Fruit fly (Drosophila melanogaster) whole organism, embryonic: Measurements from ENCODE around the gene Lamtor4.

ENCODE experiments used
- Blimp-1 ChIP-seq: fragments of 200-800 bp; sonication (Bioruptor generic); optimal IDR thresholded peaks from 3 replicates; lab custom pipeline; 2018; ENCODE audit warnings: missing biosample characterization, missing genetic modification characterization, mild to moderate bottlenecking, moderate library complexity, missing genetic modification reagents
- BtbVII ChIP-seq: fragments of 200-800 bp; sonication (Bioruptor generic); optimal IDR thresholded peaks from 3 replicates; lab custom pipeline; 2017; ENCODE audit warnings: missing biosample characterization, mild to moderate bottlenecking, missing genetic modification characterization
- CG11085 ChIP-seq: fragments of 200-800 bp; sonication (Bioruptor generic); IDR thresholded peaks from 2 replicates; pipeline ENCODE4 v1.3.6; 2022; ENCODE audit warnings: missing biosample characterization, missing genetic modification characterization
- CG12391 ChIP-seq: fragments of 200-800 bp; sonication (Bioruptor generic); optimal IDR thresholded peaks from 3 replicates; lab custom pipeline; 2018; ENCODE audit warnings: missing biosample characterization, mild to moderate bottlenecking, missing genetic modification characterization, moderate library complexity
- CG13424 ChIP-seq: fragments of 200-800 bp; sonication (Bioruptor generic); optimal IDR thresholded peaks from 2 replicates; lab custom pipeline; 2019; ENCODE audit warnings: missing biosample characterization, mild to moderate bottlenecking, missing genetic modification characterization, moderate library complexity
- CG13894 ChIP-seq: fragments of 200-800 bp; sonication (Bioruptor generic); optimal IDR thresholded peaks from 3 replicates; lab custom pipeline; 2018; ENCODE audit warnings: missing biosample characterization, mild to moderate bottlenecking, missing genetic modification characterization, moderate library complexity
- CG17385 ChIP-seq: fragments of 200-800 bp; sonication (Bioruptor generic); optimal IDR thresholded peaks from 3 replicates; lab custom pipeline; 2018; ENCODE audit warnings: missing biosample characterization, mild to moderate bottlenecking, missing genetic modification characterization
- CG18476 ChIP-seq: fragments of 200-800 bp; sonication (Bioruptor generic); optimal IDR thresholded peaks from 2 replicates; lab custom pipeline; 2016; ENCODE audit warnings: missing biosample characterization, mild to moderate bottlenecking, missing genetic modification characterization
- CG2116 ChIP-seq: fragments of 200-800 bp; sonication (Bioruptor generic); optimal IDR thresholded peaks from 3 replicates; lab custom pipeline; 2018; ENCODE audit warnings: missing biosample characterization, mild to moderate bottlenecking, missing genetic modification characterization
- CG2889 ChIP-seq: fragments of 200-800 bp; sonication (Bioruptor generic); IDR thresholded peaks from 3 replicates; pipeline ENCODE4 v1.3.6; 2022; ENCODE audit warnings: missing biosample characterization, missing genetic modification characterization
- CG30020 ChIP-seq: fragments of 200-800 bp; optimal IDR thresholded peaks from 2 replicates; lab custom pipeline; 2019; ENCODE audit warnings: missing biosample characterization, mild to moderate bottlenecking, missing genetic modification characterization, moderate library complexity
- CG31365 ChIP-seq: fragments of 200-800 bp; sonication (Bioruptor generic); optimal IDR thresholded peaks from 2 replicates; lab custom pipeline; 2018; ENCODE audit warnings: missing biosample characterization, mild to moderate bottlenecking, missing genetic modification characterization
- CG5245 ChIP-seq: fragments of 200-800 bp; sonication (Bioruptor generic); optimal IDR thresholded peaks from 3 replicates; lab custom pipeline; 2016; ENCODE audit warnings: missing biosample characterization, missing genetic modification characterization
- CG7745 ChIP-seq: fragments of 200-800 bp; sonication (Bioruptor generic); optimal IDR thresholded peaks from 2 replicates; lab custom pipeline; 2018; ENCODE audit warnings: missing biosample characterization, mild to moderate bottlenecking, missing genetic modification characterization, moderate library complexity
- CG9727 ChIP-seq: fragments of 200-800 bp; sonication (Bioruptor generic); optimal IDR thresholded peaks from 3 replicates; lab custom pipeline; 2017; ENCODE audit warnings: missing biosample characterization, mild to moderate bottlenecking, missing genetic modification characterization
- CG9876 ChIP-seq: fragments of 200-800 bp; sonication (Bioruptor generic); optimal IDR thresholded peaks from 2 replicates; lab custom pipeline; 2016; ENCODE audit warnings: missing biosample characterization, missing genetic modification characterization
- CTCF ChIP-seq: fragments of 200-800 bp; sonication (Bioruptor generic); optimal IDR thresholded peaks from 2 replicates; lab custom pipeline; 2017; ENCODE audit warnings: missing biosample characterization, mild to moderate bottlenecking, missing genetic modification characterization, moderate library complexity
- Chrac-16 ChIP-seq: fragments of 200-800 bp; sonication (Bioruptor generic); optimal IDR thresholded peaks from 3 replicates; lab custom pipeline; 2016; ENCODE audit warnings: missing biosample characterization, missing genetic modification characterization
- CkIIα-i1 ChIP-seq: fragments of 200-800 bp; sonication (Bioruptor generic); IDR thresholded peaks from 2 replicates; pipeline ENCODE4 v1.3.6; 2022; ENCODE audit warnings: missing biosample characterization, missing genetic modification characterization
- Deaf1 ChIP-seq: fragments of 200-800 bp; optimal IDR thresholded peaks from 3 replicates; lab custom pipeline; 2019; ENCODE audit warnings: missing biosample characterization, mild to moderate bottlenecking, missing genetic modification characterization, moderate library complexity
- Dek ChIP-seq: fragments of 200-800 bp; sonication (Bioruptor generic); optimal IDR thresholded peaks from 3 replicates; lab custom pipeline; 2019; ENCODE audit warnings: missing biosample characterization, mild to moderate bottlenecking, missing genetic modification characterization, moderate library complexity
- Dip3 ChIP-seq: fragments of 200-800 bp; sonication (Bioruptor generic); optimal IDR thresholded peaks from 3 replicates; lab custom pipeline; 2016; ENCODE audit warnings: missing biosample characterization, missing genetic modification characterization
- HLHmδ ChIP-seq: fragments of 200-800 bp; sonication (Bioruptor generic); optimal IDR thresholded peaks from 2 replicates; lab custom pipeline; 2018; ENCODE audit warnings: missing biosample characterization, mild to moderate bottlenecking, missing genetic modification characterization, moderate library complexity
- Hmr ChIP-seq: fragments of 200-800 bp; sonication (Bioruptor generic); optimal IDR thresholded peaks from 3 replicates; lab custom pipeline; 2017; ENCODE audit warnings: mild to moderate bottlenecking, missing biosample characterization, missing genetic modification reagents, missing genetic modification characterization
- Jarid2 ChIP-seq: fragments of 200-800 bp; sonication (Bioruptor generic); optimal IDR thresholded peaks from 3 replicates; lab custom pipeline; 2017; ENCODE audit warnings: mild to moderate bottlenecking, missing biosample characterization, missing genetic modification reagents, missing genetic modification characterization
- Lim3 ChIP-seq: fragments of 200-800 bp; sonication (Bioruptor generic); IDR thresholded peaks from 2 replicates; pipeline ENCODE4 v1.3.6; 2022; ENCODE audit warnings: missing biosample characterization, missing genetic modification characterization
- NC2β ChIP-seq: fragments of 200-800 bp; sonication (Bioruptor generic); optimal IDR thresholded peaks from 2 replicates; lab custom pipeline; 2016; ENCODE audit warnings: missing biosample characterization, missing genetic modification characterization
- Poxn ChIP-seq: fragments of 200-800 bp; sonication (Bioruptor generic); IDR thresholded peaks from 2 replicates; pipeline ENCODE4 v1.3.6; 2022; ENCODE audit warnings: missing biosample characterization, missing genetic modification characterization
- TFAM ChIP-seq: fragments of 200-800 bp; sonication (Bioruptor generic); optimal IDR thresholded peaks from 2 replicates; lab custom pipeline; 2017; ENCODE audit warnings: missing biosample characterization, missing genetic modification characterization, inconsistent platforms
- YL-1 ChIP-seq: fragments of 200-800 bp; sonication (Bioruptor generic); optimal IDR thresholded peaks from 3 replicates; lab custom pipeline; 2017; ENCODE audit warnings: missing biosample characterization, mild to moderate bottlenecking, missing genetic modification characterization
- ash1 ChIP-seq: fragments of 200-800 bp; sonication (Bioruptor generic); optimal IDR thresholded peaks from 2 replicates; lab custom pipeline; 2018; ENCODE audit warnings: missing biosample characterization, mild to moderate bottlenecking, missing genetic modification characterization
- bcd ChIP-seq: fragments of 200-800 bp; sonication (Bioruptor generic); optimal IDR thresholded peaks from 2 replicates; lab custom pipeline; 2017; ENCODE audit warnings: missing biosample characterization, mild to moderate bottlenecking, missing genetic modification characterization
- cad ChIP-seq: fragments of >200 bp; optimal IDR thresholded peaks from 2 replicates; lab custom pipeline; 2017; ENCODE audit warnings: missing biosample characterization, missing genetic modification characterization
- fru ChIP-seq: fragments of >200 bp; optimal IDR thresholded peaks from 2 replicates; lab custom pipeline; 2017
- gem ChIP-seq: fragments of 200-800 bp; sonication (Bioruptor generic); optimal IDR thresholded peaks from 2 replicates; lab custom pipeline; 2019; ENCODE audit warnings: missing biosample characterization, mild to moderate bottlenecking, missing genetic modification characterization, moderate library complexity
- gfzf ChIP-seq: fragments of 200-800 bp; sonication (Bioruptor generic); optimal IDR thresholded peaks from 2 replicates; lab custom pipeline; 2016; ENCODE audit warnings: missing biosample characterization, mild to moderate bottlenecking, missing genetic modification characterization, moderate library complexity
- gsb-n ChIP-seq: fragments of 200-800 bp; sonication (Bioruptor generic); optimal IDR thresholded peaks from 3 replicates; lab custom pipeline; 2018; ENCODE audit warnings: missing biosample characterization, mild to moderate bottlenecking, missing genetic modification characterization
- hbn ChIP-seq: fragments of 200-800 bp; sonication (Bioruptor generic); IDR thresholded peaks from 2 replicates; pipeline ENCODE4 v1.3.6; 2022; ENCODE audit warnings: missing biosample characterization, missing genetic modification characterization; ENCODE audit not compliant: partially characterized antibody
- jumu ChIP-seq: fragments of 200-800 bp; sonication (Bioruptor generic); optimal IDR thresholded peaks from 3 replicates; lab custom pipeline; 2016; ENCODE audit warnings: missing biosample characterization, missing genetic modification characterization
- ro ChIP-seq: fragments of 200-800 bp; sonication (Bioruptor generic); IDR thresholded peaks from 2 replicates; pipeline ENCODE4 v1.3.6; 2022; ENCODE audit warnings: missing biosample characterization, missing genetic modification characterization
- run ChIP-seq: fragments of 200-800 bp; sonication (Bioruptor generic); optimal IDR thresholded peaks from 3 replicates; lab custom pipeline; 2018; ENCODE audit warnings: missing biosample characterization, mild to moderate bottlenecking, missing genetic modification characterization
- shn ChIP-seq: fragments of 200-800 bp; sonication (Bioruptor generic); optimal IDR thresholded peaks from 3 replicates; lab custom pipeline; 2016; ENCODE audit warnings: missing biosample characterization, missing genetic modification characterization
- slbo ChIP-seq: fragments of 200-800 bp; sonication (Bioruptor generic); IDR thresholded peaks from 2 replicates; pipeline ENCODE4 v1.3.6; 2022; ENCODE audit warnings: missing biosample characterization, missing genetic modification characterization
- stwl ChIP-seq: fragments of 200-800 bp; sonication (Bioruptor generic); optimal IDR thresholded peaks from 3 replicates; lab custom pipeline; 2018; ENCODE audit warnings: missing biosample characterization, mild to moderate bottlenecking, missing genetic modification characterization, moderate library complexity
- sug ChIP-seq: fragments of 200-800 bp; optimal IDR thresholded peaks from 2 replicates; lab custom pipeline; 2019; ENCODE audit warnings: missing biosample characterization, mild to moderate bottlenecking, missing genetic modification characterization, moderate library complexity
- tin ChIP-seq: fragments of 200-800 bp; sonication (Bioruptor generic); optimal IDR thresholded peaks from 3 replicates; lab custom pipeline; 2016; ENCODE audit warnings: missing biosample characterization, missing genetic modification characterization
- z ChIP-seq: fragments of 200-800 bp; sonication (Bioruptor generic); IDR thresholded peaks from 3 replicates; pipeline ENCODE4 v1.3.6; 2022; ENCODE audit warnings: missing biosample characterization, missing genetic modification characterization
- zen ChIP-seq: fragments of 200-800 bp; sonication (Bioruptor generic); optimal IDR thresholded peaks from 3 replicates; lab custom pipeline; 2018; ENCODE audit warnings: missing biosample characterization, mild to moderate bottlenecking, missing genetic modification characterization, moderate library complexity

Gene Lamtor4

DNA sequence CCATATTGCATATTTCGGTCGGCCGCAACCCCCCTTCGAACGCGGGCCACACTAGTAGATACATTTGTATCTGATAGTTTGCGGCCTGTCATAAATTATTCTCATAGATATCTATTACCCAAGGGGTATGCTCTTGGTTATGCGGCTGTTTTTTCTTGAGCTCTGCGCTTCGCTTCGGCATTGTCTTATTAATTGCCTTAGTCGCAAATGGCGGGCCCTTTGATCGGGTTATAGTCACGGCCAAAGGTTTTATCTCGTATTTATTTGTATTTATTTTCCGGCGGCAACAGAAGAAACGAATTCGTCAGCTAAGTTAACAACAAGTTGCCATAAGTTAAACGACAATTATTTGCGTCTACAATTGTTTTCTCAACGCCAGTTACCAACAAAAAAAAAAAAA lies 40.7 kb upstream of the Lamtor4 start (continued):
- TF ChIP-seq Hmr (GFP tag; lab: Kevin White, UChicago) = peak; percentile 10

DNA sequence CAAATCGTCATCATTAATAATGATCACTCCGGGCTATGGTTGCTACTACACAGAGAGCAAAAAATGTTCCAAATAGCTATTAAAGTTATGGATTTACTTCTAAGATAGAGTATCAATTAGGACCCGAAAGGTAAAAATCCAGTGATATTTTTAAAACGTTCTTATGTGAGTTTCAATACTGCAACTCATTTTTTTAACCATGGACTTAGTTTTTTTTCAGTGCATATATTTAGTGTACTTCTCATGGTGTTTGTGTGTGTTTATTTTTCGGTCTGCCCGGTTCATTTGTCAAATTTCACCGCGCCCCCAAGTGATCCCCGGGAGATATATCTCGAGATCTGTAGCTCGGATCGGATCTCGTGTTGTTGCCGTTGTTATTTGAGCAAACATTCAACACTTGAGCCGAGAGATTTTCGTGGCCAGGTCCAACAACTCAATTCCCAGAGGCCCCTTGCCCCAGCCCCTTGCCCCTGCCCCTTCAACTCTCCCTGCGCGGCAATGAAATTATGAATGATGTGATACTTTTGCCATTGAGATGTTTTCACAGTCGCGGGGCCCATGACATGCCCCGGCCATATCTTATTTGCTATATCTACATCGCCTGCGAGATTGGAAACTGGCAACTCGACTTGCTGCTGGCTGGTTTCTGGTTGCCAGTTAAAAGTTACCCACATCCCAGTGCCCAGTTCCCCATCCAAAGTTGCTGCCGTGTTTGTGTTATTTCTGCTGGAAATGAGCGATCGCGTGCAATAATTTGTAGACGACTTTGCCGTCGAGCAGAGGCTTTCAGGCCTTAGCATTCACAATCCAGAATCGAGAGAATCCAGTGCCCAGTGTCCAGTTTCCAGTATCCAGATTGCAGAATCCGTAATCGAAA lies 34.0 kb upstream of the Lamtor4 start:
- TF ChIP-seq zen (tag; lab: Kevin White, UChicago) (peak; percentile 78), ash1 (GFP tag; lab: Kevin White, UChicago) (no peak), CG12391 (tag; lab: Kevin White, UChicago) (peak; percentile 85), BtbVII (no peak), gfzf (GFP tag; lab: Kevin White, UChicago) (no peak), gem (tag; lab: Kevin White, UChicago) (peak; percentile 81), YL-1 (GFP tag; lab: Kevin White, UChicago) (no peak), CkIIα-i1 (GFP tag; lab: Robert Waterston, UW) (no peak), run (tag; lab: Kevin White, UChicago) (no peak), CG31365 (tag; lab: Kevin White, UChicago) (no peak), NC2β (GFP tag; lab: Kevin White, UChicago) (peak; percentile 83), Jarid2 (GFP tag; lab: Kevin White, UChicago) (no peak), gsb-n (tag; lab: Kevin White, UChicago) (peak; percentile 61), jumu (GFP tag; lab: Kevin White, UChicago) (no peak), sug (tag; lab: Kevin White, UChicago) (no peak), slbo (peak; percentile 48), CG7745 (tag; lab: Kevin White, UChicago) (peak; percentile 57), Dip3 (GFP tag; lab: Kevin White, UChicago) (no peak), Deaf1 (tag; lab: Kevin White, UChicago) (peak; percentile 21), CG2116 (GFP tag; lab: Kevin White, UChicago) (no peak), CG9727 (GFP tag; lab: Kevin White, UChicago) (peak; percentile 85), CG13894 (tag; lab: Kevin White, UChicago) (peak; percentile 74), TFAM (peak; percentile 34), CG17385 (GFP tag; lab: Kevin White, UChicago) (peak; percentile 49), Blimp-1 (GFP tag; lab: Kevin White, UChicago) (peak; percentile 75), CG5245 (GFP tag; lab: Kevin White, UChicago) (peak; percentile 51), ro (GFP tag; lab: Robert Waterston, UW) (no peak), Chrac-16 (GFP tag; lab: Kevin White, UChicago) (peak; percentile 69), CG18476 (GFP tag; lab: Kevin White, UChicago) (peak; percentile 56), z (peak; percentile 75), HLHmδ (GFP tag; lab: Kevin White, UChicago) (no peak), Dek (tag; lab: Kevin White, UChicago) (no peak), cad (GFP tag; lab: Kevin White, UChicago) (no peak), stwl (tag; lab: Kevin White, UChicago) (peak; percentile 48), tin (GFP tag; lab: Kevin White, UChicago) (peak; percentile 69), CG9876 (GFP tag; lab: Kevin White, UChicago) (peak; percentile 27), fru (lab: Kevin White, UChicago) (no peak), shn (GFP tag; lab: Kevin White, UChicago) (peak; percentile 60), CTCF (no peak), CG13424 (tag; lab: Kevin White, UChicago) (peak; percentile 73), CG2889 (GFP tag; lab: Robert Waterston, UW) (no peak), CG11085 (GFP tag; lab: Robert Waterston, UW) (no peak), hbn (GFP tag; lab: Robert Waterston, UW) (no peak), Lim3 (no peak), Poxn (GFP tag; lab: Robert Waterston, UW) (no peak), bcd (GFP tag; lab: Kevin White, UChicago) (peak; percentile 27), CG30020 (tag; lab: Kevin White, UChicago) (peak; percentile 15)
